Worm (Caenorhabditis elegans) whole organism, L2 larva: Measurements from ENCODE around the gene gas-1.
A peak's percentile ranks its signal among the peaks of the same experiment; 100 is the strongest.

ENCODE experiments used
- C34F6.9 ChIP-seq: fragments of 150-350 bp; optimal IDR thresholded peaks from 2 replicates; lab custom pipeline; 2014; ENCODE audit warnings: missing biosample characterization, missing genetic modification characterization
- F13H6.1 ChIP-seq: sonication (generic microtip); optimal IDR thresholded peaks from 2 replicates; lab custom pipeline; 2016; ENCODE audit warnings: missing genetic modification characterization, missing compliant biosample characterization
- R02D3.7 ChIP-seq: fragments of 150-350 bp; optimal IDR thresholded peaks from 2 replicates; lab custom pipeline; 2014; ENCODE audit warnings: missing biosample characterization, missing genetic modification characterization
- ZK546.5 ChIP-seq: sonication (generic microtip); optimal IDR thresholded peaks from 2 replicates; lab custom pipeline; 2017; ENCODE audit warnings: missing biosample characterization, missing genetic modification characterization
- alr-1 ChIP-seq: fragments of 150-350 bp; optimal IDR thresholded peaks from 2 replicates; lab custom pipeline; 2014; ENCODE audit warnings: missing biosample characterization, missing genetic modification characterization
- aly-2 ChIP-seq: fragments of 150-350 bp; optimal IDR thresholded peaks from 2 replicates; lab custom pipeline; 2014; ENCODE audit warnings: missing biosample characterization, missing genetic modification characterization
- ama-1 ChIP-seq: fragments of 150-350 bp; optimal IDR thresholded peaks from 2 replicates; lab custom pipeline; 2018; ENCODE audit warnings: inconsistent platforms
- blmp-1 ChIP-seq: sonication (generic microtip); optimal IDR thresholded peaks from 2 replicates; lab custom pipeline; 2017; ENCODE audit warnings: missing genetic modification characterization, mild to moderate bottlenecking, missing compliant biosample characterization, antibody characterized with exemption, moderate library complexity; ENCODE audit not compliant: insufficient read depth
- ceh-16 ChIP-seq: fragments of 150-350 bp; optimal IDR thresholded peaks from 2 replicates; lab custom pipeline; 2014; ENCODE audit warnings: missing biosample characterization, missing genetic modification characterization
- crh-2 ChIP-seq: sonication (generic microtip); optimal IDR thresholded peaks from 2 replicates; lab custom pipeline; 2017; ENCODE audit warnings: missing biosample characterization, missing genetic modification characterization
- egl-27 ChIP-seq: sonication (generic microtip); optimal IDR thresholded peaks from 3 replicates; lab custom pipeline; 2017; ENCODE audit warnings: missing biosample characterization, missing genetic modification reagents, missing genetic modification characterization
- elt-1 ChIP-seq: fragments of 150-350 bp; optimal IDR thresholded peaks from 2 replicates; lab custom pipeline; 2014; ENCODE audit warnings: missing biosample characterization, missing genetic modification characterization
- elt-3 ChIP-seq: sonication (generic microtip); optimal IDR thresholded peaks from 2 replicates; lab custom pipeline; 2017; ENCODE audit warnings: missing biosample characterization, missing genetic modification characterization
- fos-1 ChIP-seq: fragments of 150-350 bp; optimal IDR thresholded peaks from 2 replicates; lab custom pipeline; 2014; ENCODE audit warnings: missing biosample characterization, missing genetic modification characterization
- gmeb-1 ChIP-seq: fragments of 150-350 bp; optimal IDR thresholded peaks from 2 replicates; lab custom pipeline; 2014; ENCODE audit warnings: missing biosample characterization, missing genetic modification characterization
- lin-13 ChIP-seq: fragments of 150-350 bp; optimal IDR thresholded peaks from 2 replicates; lab custom pipeline; 2014; ENCODE audit warnings: missing biosample characterization, missing genetic modification reagents, missing genetic modification characterization
- lsy-2 ChIP-seq, 2 experiments: fragments of 150-350 bp in 1 of 2; sonication (generic microtip) in 1 of 2; optimal IDR thresholded peaks; 2 replicates each; lab custom pipeline; 2014 to 2017; ENCODE audit warnings: missing biosample characterization in 2 of 2, missing genetic modification characterization in 2 of 2
- mab-5 ChIP-seq: fragments of 150-350 bp; optimal IDR thresholded peaks from 2 replicates; lab custom pipeline; 2014; ENCODE audit warnings: missing biosample characterization, missing genetic modification characterization
- mdl-1 ChIP-seq, 2 experiments: fragments of 150-350 bp in 1 of 2; sonication (generic microtip) in 1 of 2; optimal IDR thresholded peaks; 2 replicates each; lab custom pipeline; 2017; ENCODE audit warnings: missing biosample characterization in 2 of 2, missing genetic modification characterization in 2 of 2
- nhr-10 ChIP-seq: sonication (generic microtip); optimal IDR thresholded peaks from 2 replicates; lab custom pipeline; 2017; ENCODE audit warnings: missing biosample characterization, missing genetic modification characterization
- nhr-12 ChIP-seq: fragments of 150-350 bp; optimal IDR thresholded peaks from 2 replicates; lab custom pipeline; 2014; ENCODE audit warnings: missing biosample characterization, missing genetic modification characterization
- nhr-129 ChIP-seq: fragments of 150-350 bp; optimal IDR thresholded peaks from 2 replicates; lab custom pipeline; 2014; ENCODE audit warnings: missing biosample characterization, missing genetic modification characterization
- nhr-21 ChIP-seq: fragments of 150-350 bp; optimal IDR thresholded peaks from 2 replicates; lab custom pipeline; 2014; ENCODE audit warnings: missing biosample characterization, missing genetic modification characterization
- nhr-23 ChIP-seq: fragments of 150-350 bp; optimal IDR thresholded peaks from 2 replicates; lab custom pipeline; 2014; ENCODE audit warnings: missing biosample characterization, missing genetic modification reagents, missing genetic modification characterization
- nhr-237 ChIP-seq: fragments of 150-350 bp; optimal IDR thresholded peaks from 2 replicates; lab custom pipeline; 2014; ENCODE audit warnings: missing biosample characterization, missing genetic modification characterization
- nhr-25 ChIP-seq: fragments of 150-350 bp; sonication (generic microtip); optimal IDR thresholded peaks from 3 replicates; lab custom pipeline; 2014; ENCODE audit warnings: missing biosample characterization, missing genetic modification characterization
- nhr-6 ChIP-seq: fragments of 150-350 bp; optimal IDR thresholded peaks from 2 replicates; lab custom pipeline; 2014; ENCODE audit warnings: missing biosample characterization, missing genetic modification characterization
- peb-1 ChIP-seq: fragments of 150-350 bp; optimal IDR thresholded peaks from 2 replicates; lab custom pipeline; 2014; ENCODE audit warnings: missing biosample characterization, missing genetic modification characterization
- sem-4 ChIP-seq: fragments of 150-350 bp; optimal IDR thresholded peaks from 2 replicates; lab custom pipeline; 2014; ENCODE audit warnings: missing biosample characterization, missing genetic modification reagents, missing genetic modification characterization
- skn-1 ChIP-seq: sonication (generic microtip); optimal IDR thresholded peaks from 2 replicates; lab custom pipeline; 2017; ENCODE audit warnings: missing biosample characterization, missing genetic modification characterization
- sma-3 ChIP-seq: sonication (generic microtip); optimal IDR thresholded peaks from 2 replicates; lab custom pipeline; 2016; ENCODE audit warnings: missing genetic modification reagents, missing genetic modification characterization, missing compliant biosample characterization
- sma-9 ChIP-seq, 2 experiments: fragments of 150-350 bp in 1 of 2; sonication (generic microtip) in 1 of 2; optimal IDR thresholded peaks; 2 replicates each; lab custom pipeline; 2014 to 2016; ENCODE audit warnings: missing genetic modification characterization in 2 of 2, mild to moderate bottlenecking in 1 of 2, missing biosample characterization in 1 of 2, missing compliant biosample characterization in 1 of 2, missing genetic modification reagents in 1 of 2, moderate library complexity in 1 of 2
- snpc-4 ChIP-seq: fragments of 150-350 bp; optimal IDR thresholded peaks from 2 replicates; lab custom pipeline; 2014; ENCODE audit warnings: missing biosample characterization, missing genetic modification characterization
- unc-55 ChIP-seq: fragments of 150-350 bp; sonication (generic microtip); optimal IDR thresholded peaks from 3 replicates; lab custom pipeline; 2014; ENCODE audit warnings: missing biosample characterization, missing genetic modification reagents, missing genetic modification characterization
- unc-62 ChIP-seq: fragments of 150-350 bp; optimal IDR thresholded peaks from 2 replicates; lab custom pipeline; 2014; ENCODE audit warnings: missing biosample characterization, missing genetic modification reagents, missing genetic modification characterization
- zag-1 ChIP-seq: fragments of 150-350 bp; optimal IDR thresholded peaks from 2 replicates; lab custom pipeline; 2014; ENCODE audit warnings: missing biosample characterization, missing genetic modification characterization
- ztf-4 ChIP-seq: fragments of 150-350 bp; optimal IDR thresholded peaks from 2 replicates; lab custom pipeline; 2014; ENCODE audit warnings: missing biosample characterization, missing genetic modification characterization

The gas-1 gene

ce11 chrX:15616443-15616842 lies 26.2 kb upstream of the gas-1 start, which contains the start of gene ergi-3:
Gene ergi-3 (minus strand): TSS chrX:15616753.
- TF ChIP-seq sma-9 (GFP tag; optimal IDR thresholded peaks at IDR 0.05; lab: Kevin White, UChicago) (peak; percentile 69), sma-9 (tag; optimal IDR thresholded peaks at IDR 0.05; lab: Kevin White, UChicago) (no peak), nhr-21 (tag; lab: Kevin White, UChicago) (peak; percentile 41), unc-55 (GFP tag; lab: Kevin White, UChicago) (peak; percentile 89), elt-3 (tag; lab: Kevin White, UChicago) (no peak), sma-3 (GFP tag; lab: Kevin White, UChicago) (peak; percentile 33), crh-2 (peak; percentile 96), zag-1 (tag; lab: Kevin White, UChicago) (peak; percentile 36), elt-1 (tag; lab: Kevin White, UChicago) (no peak), C34F6.9 (tag; lab: Kevin White, UChicago) (peak; percentile 86), nhr-6 (peak; percentile 52), ceh-16 (tag; lab: Kevin White, UChicago) (no peak), F13H6.1 (tag; lab: Kevin White, UChicago) (peak; percentile 29), aly-2 (tag; lab: Kevin White, UChicago) (no peak), ztf-4 (tag; lab: Kevin White, UChicago) (peak; percentile 55), ZK546.5 (no peak), alr-1 (tag; lab: Kevin White, UChicago) (no peak), lsy-2 (tag; optimal IDR thresholded peaks at IDR 0.05; lab: Kevin White, UChicago) (peak in 1 of 2 experiments; percentile 78), ama-1 (lab: Kevin White, UChicago) (peak; percentile 17), nhr-237 (tag; lab: Kevin White, UChicago) (no peak), nhr-25 (tag; lab: Kevin White, UChicago) (peak; percentile 66), unc-62 (GFP tag; lab: Kevin White, UChicago) (no peak), lin-13 (GFP tag; lab: Kevin White, UChicago) (peak; percentile 73), mab-5 (peak; percentile 54), gmeb-1 (tag; lab: Kevin White, UChicago) (peak; percentile 36), mdl-1 (tag; optimal IDR thresholded peaks at IDR 0.05; lab: Kevin White, UChicago) (peak in 1 of 2 experiments; percentile 5), sem-4 (tag; lab: Kevin White, UChicago) (peak; percentile 82), peb-1 (no peak), nhr-129 (tag; lab: Kevin White, UChicago) (peak; percentile 86), snpc-4 (tag; lab: Kevin White, UChicago) (peak; percentile 3), R02D3.7 (tag; lab: Kevin White, UChicago) (no peak), nhr-12 (tag; lab: Kevin White, UChicago) (no peak), fos-1 (tag; lab: Kevin White, UChicago) (peak; percentile 76)

ce11 chrX:15613745-15614229 lies 23.6 kb upstream of the gas-1 start, which contains the start of gene K09E9.3:
Gene K09E9.3 (minus strand): TSS chrX:15613795.
- TF ChIP-seq unc-55 (GFP tag; lab: Kevin White, UChicago), result peak; percentile 36
- no peak for TF ChIP-seq nhr-12 (tag; lab: Kevin White, UChicago)
- no peak for TF ChIP-seq C34F6.9 (tag; lab: Kevin White, UChicago)
- no peak for TF ChIP-seq nhr-6
- no peak for TF ChIP-seq zag-1 (tag; lab: Kevin White, UChicago)
- peak in 1 of 2 experiments; percentile 30 for TF ChIP-seq lsy-2 (tag; optimal IDR thresholded peaks at IDR 0.05; lab: Kevin White, UChicago)
- TF ChIP-seq nhr-23 (tag; lab: Kevin White, UChicago), result no peak
- TF ChIP-seq aly-2 (tag; lab: Kevin White, UChicago), result no peak
- TF ChIP-seq lin-13 (GFP tag; lab: Kevin White, UChicago), result peak; percentile 1
- TF ChIP-seq sma-3 (GFP tag; lab: Kevin White, UChicago), result no peak

- TF ChIP-seq egl-27 (no peak), aly-2 (tag; lab: Kevin White, UChicago) (peak; percentile 54), fos-1 (tag; lab: Kevin White, UChicago) (peak; percentile 90), nhr-10 (tag; lab: Kevin White, UChicago) (no peak), ama-1 (lab: Kevin White, UChicago) (peak; percentile 71), unc-62 (GFP tag; lab: Kevin White, UChicago) (no peak), lin-13 (GFP tag; lab: Kevin White, UChicago) (peak; percentile 50), ztf-4 (tag; lab: Kevin White, UChicago) (peak; percentile 57), mdl-1 (tag; optimal IDR thresholded peaks at IDR 0.05; lab: Kevin White, UChicago) (peak in 1 of 2 experiments; percentile 78), unc-55 (GFP tag; lab: Kevin White, UChicago) (peak; percentile 18), nhr-23 (tag; lab: Kevin White, UChicago) (no peak), sma-9 (GFP tag; optimal IDR thresholded peaks at IDR 0.05; lab: Kevin White, UChicago) (peak; percentile 72), sma-9 (tag; optimal IDR thresholded peaks at IDR 0.05; lab: Kevin White, UChicago) (no peak), lsy-2 (tag; optimal IDR thresholded peaks at IDR 0.05; lab: Kevin White, UChicago) (peak; percentile 35 to 64), nhr-129 (tag; lab: Kevin White, UChicago) (peak; percentile 85), mab-5 (no peak), gmeb-1 (tag; lab: Kevin White, UChicago) (peak; percentile 70), sma-3 (GFP tag; lab: Kevin White, UChicago) (peak; percentile 63), blmp-1 (peak; percentile 37), skn-1 (tag; lab: Kevin White, UChicago) (peak; percentile 84), crh-2 (peak; percentile 93), nhr-21 (tag; lab: Kevin White, UChicago) (peak; percentile 60), F13H6.1 (tag; lab: Kevin White, UChicago) (peak; percentile 53), nhr-25 (tag; lab: Kevin White, UChicago) (peak; percentile 63), C34F6.9 (tag; lab: Kevin White, UChicago) (peak; percentile 57)
Observed at ce11 chrX:15610527-15611091, 20.4 kb upstream of the gas-1 start.
